Worm (Caenorhabditis elegans): ENCODE measurements around the gene srz-99.

ce11 chrV:16723744-16724143 is 6.3 kb upstream of the srz-99 start, which contains the start of gene nhr-112:
- TF ChIP-seq dve-1 (tag; optimal IDR thresholded peaks at IDR 0.05; ENCODE audit: insufficient read depth) (no peak), F26F4.8 (GFP tag; conservative IDR thresholded peaks at IDR 0.05) (no peak), lin-29 (GFP tag; IDR thresholded peaks at IDR 0.05) (no peak), egl-43 (GFP tag; IDR thresholded peaks at IDR 0.05) (no peak), unc-62 (GFP tag; optimal IDR thresholded peaks at IDR 0.05 in 1 of 2) (peak in 1 of 2 experiments; percentile 90), unc-62 (tag; optimal IDR thresholded peaks at IDR 0.05) (no peak)

All from whole organism, L4 larva.